Fruit fly (Drosophila melanogaster): ENCODE measurements around the gene CG15296.

CG15296 gene

dm6 chrX:10558060-10558459 is 8.3 kb downstream of the CG15296 start:
- TF ChIP-seq psq (optimal IDR thresholded peaks at IDR 0.05), result no peak
- no peak for TF ChIP-seq Myc (optimal IDR thresholded peaks at IDR 0.05)
- TF ChIP-seq insv (optimal IDR thresholded peaks at IDR 0.05), result no peak
- no peak for TF ChIP-seq h (optimal IDR thresholded peaks at IDR 0.05)
- no peak for TF ChIP-seq ttk (optimal IDR thresholded peaks at IDR 0.05)

- TF ChIP-seq insv (optimal IDR thresholded peaks at IDR 0.05), result no peak
- TF ChIP-seq psq (optimal IDR thresholded peaks at IDR 0.05), result no peak
- no peak for TF ChIP-seq Sin3A (optimal IDR thresholded peaks at IDR 0.05)
- no peak for TF ChIP-seq h (optimal IDR thresholded peaks at IDR 0.05)
- no peak for TF ChIP-seq ttk (optimal IDR thresholded peaks at IDR 0.05)
- no peak for TF ChIP-seq Myc (optimal IDR thresholded peaks at IDR 0.05)
These were observed 9.0 kb downstream of the CG15296 start for dm6 chrX:10557432-10557831.

- TF ChIP-seq Myc (optimal IDR thresholded peaks at IDR 0.05) (no peak), Sin3A (optimal IDR thresholded peaks at IDR 0.05) (no peak), psq (optimal IDR thresholded peaks at IDR 0.05) (no peak), h (optimal IDR thresholded peaks at IDR 0.05) (no peak), insv (optimal IDR thresholded peaks at IDR 0.05) (no peak), ttk (optimal IDR thresholded peaks at IDR 0.05) (no peak)
These were observed 17.3 kb downstream of the CG15296 start for dm6 chrX:10549050-10549449.

dm6 chrX:10547857-10548135 is 18.6 kb downstream of the CG15296 start:
- TF ChIP-seq h (optimal IDR thresholded peaks at IDR 0.05) (no peak), ttk (optimal IDR thresholded peaks at IDR 0.05) (no peak), psq (optimal IDR thresholded peaks at IDR 0.05) (no peak), Myc (optimal IDR thresholded peaks at IDR 0.05) (no peak), Sin3A (optimal IDR thresholded peaks at IDR 0.05) (no peak), insv (optimal IDR thresholded peaks at IDR 0.05) (no peak)

- TF ChIP-seq psq (optimal IDR thresholded peaks at IDR 0.05) (no peak), Myc (optimal IDR thresholded peaks at IDR 0.05) (no peak), ttk (optimal IDR thresholded peaks at IDR 0.05) (no peak), insv (optimal IDR thresholded peaks at IDR 0.05) (no peak), h (optimal IDR thresholded peaks at IDR 0.05) (no peak), Sin3A (optimal IDR thresholded peaks at IDR 0.05) (no peak)
These were observed 19.1 kb downstream of the CG15296 start for dm6 chrX:10547070-10547856.

- no peak for TF ChIP-seq Myc (optimal IDR thresholded peaks at IDR 0.05)
- no peak for TF ChIP-seq insv (optimal IDR thresholded peaks at IDR 0.05)
- TF ChIP-seq psq (optimal IDR thresholded peaks at IDR 0.05), result no peak
- no peak for TF ChIP-seq Sin3A (optimal IDR thresholded peaks at IDR 0.05)
- TF ChIP-seq ttk (optimal IDR thresholded peaks at IDR 0.05), result no peak
- TF ChIP-seq h (optimal IDR thresholded peaks at IDR 0.05), result no peak
These were observed 19.8 kb downstream of the CG15296 start for dm6 chrX:10546631-10547030.

- no peak for TF ChIP-seq psq (optimal IDR thresholded peaks at IDR 0.05)
These were observed 20.4 kb downstream of the CG15296 start for dm6 chrX:10546034-10546433.

- no peak for TF ChIP-seq psq (optimal IDR thresholded peaks at IDR 0.05)
- TF ChIP-seq insv (optimal IDR thresholded peaks at IDR 0.05), result no peak
- TF ChIP-seq ttk (optimal IDR thresholded peaks at IDR 0.05), result no peak
- TF ChIP-seq Sin3A (optimal IDR thresholded peaks at IDR 0.05), result no peak
- no peak for TF ChIP-seq Myc (optimal IDR thresholded peaks at IDR 0.05)
- TF ChIP-seq h (optimal IDR thresholded peaks at IDR 0.05), result no peak
These were observed 22.1 kb downstream of the CG15296 start for dm6 chrX:10544287-10544686.

- no peak for TF ChIP-seq Sin3A (optimal IDR thresholded peaks at IDR 0.05)
- no peak for TF ChIP-seq psq (optimal IDR thresholded peaks at IDR 0.05)
- no peak for TF ChIP-seq Myc (optimal IDR thresholded peaks at IDR 0.05)
- TF ChIP-seq insv (optimal IDR thresholded peaks at IDR 0.05), result no peak
- TF ChIP-seq h (optimal IDR thresholded peaks at IDR 0.05), result no peak
- no peak for TF ChIP-seq ttk (optimal IDR thresholded peaks at IDR 0.05)
These were observed 23.1 kb downstream of the CG15296 start for dm6 chrX:10543303-10543702.

- TF ChIP-seq h (optimal IDR thresholded peaks at IDR 0.05) (no peak), insv (optimal IDR thresholded peaks at IDR 0.05) (no peak), Sin3A (optimal IDR thresholded peaks at IDR 0.05) (no peak), psq (optimal IDR thresholded peaks at IDR 0.05) (no peak), Myc (optimal IDR thresholded peaks at IDR 0.05) (no peak), ttk (optimal IDR thresholded peaks at IDR 0.05) (no peak)
These were observed 25.9 kb downstream of the CG15296 start for dm6 chrX:10540463-10540862.

dm6 chrX:10538807-10539509 is 27.4 kb downstream of the CG15296 start:
- TF ChIP-seq insv (optimal IDR thresholded peaks at IDR 0.05) (no peak), ttk (optimal IDR thresholded peaks at IDR 0.05) (no peak), Sin3A (optimal IDR thresholded peaks at IDR 0.05) (no peak), psq (optimal IDR thresholded peaks at IDR 0.05) (no peak), h (optimal IDR thresholded peaks at IDR 0.05) (no peak), Myc (optimal IDR thresholded peaks at IDR 0.05) (no peak)

- TF ChIP-seq ttk (optimal IDR thresholded peaks at IDR 0.05) (no peak), Myc (optimal IDR thresholded peaks at IDR 0.05) (no peak), h (optimal IDR thresholded peaks at IDR 0.05) (no peak), Sin3A (optimal IDR thresholded peaks at IDR 0.05) (no peak), insv (optimal IDR thresholded peaks at IDR 0.05) (no peak), psq (optimal IDR thresholded peaks at IDR 0.05) (no peak)
These were observed 30.3 kb downstream of the CG15296 start for dm6 chrX:10535912-10536629.
